Worm (Caenorhabditis elegans) whole organism, early embryonic: ENCODE measurements around the gene zipt-7.1.

Experiments used
- B0310.2 ChIP-seq: sonication (generic microtip); optimal IDR thresholded peaks from 2 replicates; lab custom pipeline; 2016; ENCODE audit warnings: mild to moderate bottlenecking, missing genetic modification characterization, missing compliant biosample characterization
- F13C5.2 ChIP-seq: sonication (generic microtip); optimal IDR thresholded peaks from 2 replicates; lab custom pipeline; 2017; ENCODE audit warnings: mild to moderate bottlenecking, missing genetic modification characterization, inconsistent platforms, missing compliant biosample characterization
- aly-1 ChIP-seq: sonication (generic microtip); optimal IDR thresholded peaks from 2 replicates; lab custom pipeline; 2016; ENCODE audit warnings: missing genetic modification characterization, missing compliant biosample characterization
- ama-1 ChIP-seq: fragments of 150-350 bp; optimal IDR thresholded peaks from 2 replicates; lab custom pipeline; 2014
- ceh-13 ChIP-seq: fragments of 200-800 bp; sonication (Bioruptor generic); optimal IDR thresholded peaks from 2 replicates; lab custom pipeline; 2018; ENCODE audit warnings: mild to moderate bottlenecking, missing genetic modification characterization, missing compliant biosample characterization
- ceh-36 ChIP-seq: sonication (generic microtip); optimal IDR thresholded peaks from 2 replicates; lab custom pipeline; 2016; ENCODE audit warnings: missing genetic modification characterization, inconsistent platforms, missing compliant biosample characterization
- ets-7 ChIP-seq: sonication (generic microtip); optimal IDR thresholded peaks from 2 replicates; lab custom pipeline; 2016; ENCODE audit warnings: missing genotype, missing genetic modification characterization, missing compliant biosample characterization
- flt-1 ChIP-seq: fragments of 200-800 bp; sonication (Bioruptor generic); IDR thresholded peaks from 2 replicates; pipeline ENCODE4 v1.3.6; 2022; ENCODE audit warnings: missing genetic modification characterization, missing compliant biosample characterization
- hmbx-1 ChIP-seq: sonication (generic microtip); optimal IDR thresholded peaks from 2 replicates; lab custom pipeline; 2016; ENCODE audit warnings: mild to moderate bottlenecking, missing genetic modification characterization, missing compliant biosample characterization
- hmg-4 ChIP-seq: fragments of 200-800 bp; sonication (Bioruptor generic); optimal IDR thresholded peaks from 2 replicates; lab custom pipeline; 2018; ENCODE audit warnings: mild to moderate bottlenecking, missing genetic modification characterization, missing compliant biosample characterization
- hnd-1 ChIP-seq: sonication (generic microtip); optimal IDR thresholded peaks from 2 replicates; lab custom pipeline; 2016; ENCODE audit warnings: missing genetic modification characterization, missing compliant biosample characterization
- pes-1 ChIP-seq: fragments of 200-800 bp; sonication (Bioruptor generic); IDR thresholded peaks from 2 replicates; pipeline ENCODE4 v1.3.6; 2022; ENCODE audit warnings: missing genetic modification reagents, missing genetic modification characterization, missing compliant biosample characterization
- scrt-1 ChIP-seq: fragments of 200-800 bp; sonication (Bioruptor generic); IDR thresholded peaks from 2 replicates; pipeline ENCODE4 v1.3.6; 2022; ENCODE audit warnings: missing genetic modification characterization, missing compliant biosample characterization
- sea-1 ChIP-seq: fragments of 200-800 bp; sonication (Bioruptor generic); conservative IDR thresholded peaks from 2 replicates; pipeline ENCODE4 v1.3.6; 2022; ENCODE audit warnings: missing genetic modification characterization, missing compliant biosample characterization
- tbx-11 ChIP-seq: fragments of 200-800 bp; sonication (Bioruptor generic); IDR thresholded peaks from 2 replicates; pipeline ENCODE4 v1.3.6; 2022; ENCODE audit warnings: missing genetic modification characterization, missing compliant biosample characterization
- tbx-37 ChIP-seq: fragments of 200-800 bp; sonication (Bioruptor generic); conservative IDR thresholded peaks from 2 replicates; pipeline ENCODE4 v1.3.6; 2022; ENCODE audit warnings: missing genetic modification reagents, missing genetic modification characterization, missing compliant biosample characterization
- tra-4 ChIP-seq: sonication (generic microtip); optimal IDR thresholded peaks from 2 replicates; lab custom pipeline; 2017; ENCODE audit warnings: missing genetic modification characterization, missing compliant biosample characterization

Gene zipt-7.1

DNA sequence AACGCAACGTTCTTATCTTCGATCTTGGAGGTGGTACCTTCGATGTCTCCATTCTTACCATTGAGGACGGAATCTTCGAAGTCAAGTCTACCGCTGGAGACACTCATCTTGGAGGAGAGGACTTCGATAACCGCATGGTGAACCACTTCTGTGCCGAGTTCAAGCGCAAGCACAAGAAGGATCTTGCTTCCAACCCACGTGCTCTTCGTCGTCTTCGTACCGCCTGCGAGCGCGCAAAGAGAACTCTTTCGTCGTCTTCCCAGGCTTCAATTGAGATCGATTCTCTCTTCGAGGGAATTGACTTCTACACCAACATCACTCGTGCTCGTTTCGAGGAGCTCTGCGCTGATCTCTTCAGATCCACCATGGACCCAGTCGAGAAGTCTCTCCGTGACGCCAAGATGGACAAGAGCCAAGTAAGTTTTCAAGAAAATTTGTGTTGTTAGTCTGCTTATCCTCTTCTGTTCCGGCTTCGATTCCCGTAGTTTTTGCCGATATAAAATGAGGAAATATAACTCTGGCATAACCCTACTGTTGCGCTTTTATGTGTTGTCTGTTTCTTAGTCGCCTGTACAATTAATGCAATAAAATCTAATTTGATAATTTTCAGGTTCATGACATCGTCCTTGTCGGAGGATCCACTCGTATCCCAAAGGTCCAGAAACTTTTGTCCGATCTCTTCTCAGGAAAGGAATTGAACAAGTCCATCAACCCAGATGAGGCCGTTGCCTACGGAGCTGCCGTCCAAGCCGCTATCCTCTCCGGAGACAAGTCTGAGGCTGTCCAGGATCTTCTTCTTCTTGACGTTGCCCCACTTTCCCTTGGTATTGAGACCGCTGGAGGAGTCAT is 8.1 kb downstream of the zipt-7.1 start:
- TF ChIP-seq sea-1 (GFP tag; lab: Robert Waterston, UW) = 0 out of 2 replicates have a peak, but pooled peaks have one; percentile 52
- TF ChIP-seq aly-1 (tag; lab: Kevin White, UChicago) = peak; percentile 34
- TF ChIP-seq ceh-13 (GFP tag; lab: Kevin White, UChicago) = no peak
- no peak for TF ChIP-seq F13C5.2

DNA sequence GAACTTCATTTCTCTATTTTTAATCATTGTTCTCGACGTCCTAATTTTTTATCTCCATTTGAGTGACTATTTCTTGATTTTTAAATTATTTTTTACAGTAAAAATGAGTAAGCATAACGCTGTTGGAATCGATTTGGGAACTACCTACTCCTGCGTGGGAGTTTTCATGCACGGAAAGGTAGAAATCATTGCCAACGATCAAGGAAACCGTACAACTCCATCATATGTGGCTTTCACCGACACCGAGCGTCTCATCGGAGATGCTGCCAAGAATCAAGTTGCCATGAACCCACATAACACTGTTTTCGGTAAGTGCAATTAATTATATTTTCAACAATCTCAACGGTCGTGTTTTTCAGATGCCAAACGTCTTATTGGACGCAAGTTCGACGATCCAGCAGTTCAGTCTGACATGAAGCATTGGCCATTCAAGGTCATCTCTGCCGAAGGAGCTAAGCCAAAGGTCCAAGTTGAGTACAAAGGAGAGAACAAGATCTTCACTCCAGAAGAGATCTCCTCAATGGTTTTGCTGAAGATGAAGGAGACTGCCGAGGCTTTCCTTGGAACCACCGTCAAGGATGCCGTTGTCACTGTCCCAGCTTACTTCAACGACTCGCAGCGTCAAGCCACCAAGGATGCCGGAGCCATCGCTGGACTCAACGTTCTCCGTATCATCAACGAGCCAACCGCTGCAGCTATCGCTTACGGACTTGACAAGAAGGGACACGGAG is 8.9 kb downstream of the zipt-7.1 start, which contains the start of gene hsp-1:
Gene hsp-1 (plus strand): TSS at position 99 of the 731 bp plus-strand sequence.
- TF ChIP-seq ceh-36 (tag; lab: Kevin White, UChicago) (no peak), flt-1 (no peak), ceh-13 (GFP tag; lab: Kevin White, UChicago) (no peak), B0310.2 (no peak), ets-7 (no peak)

DNA sequence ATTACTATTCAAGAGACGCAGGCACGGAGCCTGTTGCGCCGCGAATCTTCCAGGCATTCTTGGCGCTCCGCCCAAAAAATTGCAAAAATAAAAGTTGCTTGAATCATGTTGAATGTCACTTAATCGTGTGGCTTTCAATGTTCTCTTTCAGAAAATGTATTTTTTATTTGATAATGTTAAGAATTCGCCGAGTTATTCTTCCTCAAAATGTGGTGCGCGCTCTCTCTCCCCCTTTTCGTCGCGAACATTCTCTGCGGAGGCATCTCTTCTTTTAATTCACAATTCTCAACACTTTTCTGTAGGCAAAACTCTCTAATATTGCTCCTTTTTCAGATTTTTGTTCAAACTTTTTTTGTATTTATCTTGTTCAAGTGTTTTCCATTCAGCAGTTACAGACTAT is 9.6 kb downstream of the zipt-7.1 start:
- TF ChIP-seq sea-1 (GFP tag; lab: Robert Waterston, UW) = peak; percentile 83
- peak; percentile 89 for TF ChIP-seq hmg-4
- no peak for TF ChIP-seq tbx-11 (GFP tag; lab: Robert Waterston, UW)
- TF ChIP-seq hnd-1 (tag; lab: Kevin White, UChicago) = peak; percentile 53
- TF ChIP-seq F13C5.2 = peak; percentile 96
- TF ChIP-seq ceh-13 (GFP tag; lab: Kevin White, UChicago) = peak; percentile 65
- TF ChIP-seq scrt-1 (GFP tag; lab: Robert Waterston, UW) = no peak
- TF ChIP-seq hmbx-1 = peak; percentile 69
- TF ChIP-seq ama-1 = no peak
- no peak for TF ChIP-seq aly-1 (tag; lab: Kevin White, UChicago)
- peak; percentile 57 for TF ChIP-seq ceh-36 (tag; lab: Kevin White, UChicago)
- no peak for TF ChIP-seq ets-7
- peak; percentile 73 for TF ChIP-seq tra-4 (tag; lab: Kevin White, UChicago)
- TF ChIP-seq pes-1 (GFP tag; lab: Robert Waterston, UW) = peak; percentile 50; the same call in 1 of the 2 replicates
- no peak for TF ChIP-seq tbx-37
- TF ChIP-seq B0310.2 = peak; percentile 55
- peak; percentile 67 for TF ChIP-seq flt-1

DNA sequence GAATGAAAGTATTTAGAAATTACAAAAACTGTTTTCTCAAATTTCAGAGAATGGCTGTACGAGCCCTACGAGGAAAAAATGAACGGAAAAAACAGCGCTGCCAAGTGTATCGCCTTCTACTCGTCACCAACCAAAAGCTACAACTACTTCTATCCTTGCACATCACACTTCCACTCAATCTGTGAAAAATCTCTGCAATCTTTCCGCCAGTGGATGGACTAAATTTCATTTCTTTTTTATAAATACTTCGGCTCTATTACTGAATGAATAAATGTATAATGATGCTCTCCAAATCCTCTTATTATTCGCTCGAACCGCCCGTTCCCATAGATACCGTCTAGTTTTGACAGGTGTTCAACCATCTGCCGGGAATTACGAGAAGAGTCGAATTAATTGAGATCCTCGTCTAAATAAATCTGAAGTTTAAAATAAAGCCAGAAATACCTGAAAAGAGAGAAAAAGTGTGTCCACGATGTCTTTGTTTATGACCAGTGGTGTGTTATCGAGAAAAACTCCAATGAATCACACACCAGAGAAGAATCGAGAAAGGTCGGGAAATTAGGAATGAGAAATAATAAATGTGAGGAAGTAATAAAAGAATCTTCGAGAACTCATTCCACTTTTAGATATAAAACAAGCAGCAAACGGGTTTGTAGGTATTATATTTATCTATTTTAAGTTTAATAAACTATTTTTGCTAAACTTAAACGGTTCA is 10.3 kb downstream of the zipt-7.1 start:
- TF ChIP-seq pes-1 (GFP tag; lab: Robert Waterston, UW) (no peak), ama-1 (peak; percentile 3)

DNA sequence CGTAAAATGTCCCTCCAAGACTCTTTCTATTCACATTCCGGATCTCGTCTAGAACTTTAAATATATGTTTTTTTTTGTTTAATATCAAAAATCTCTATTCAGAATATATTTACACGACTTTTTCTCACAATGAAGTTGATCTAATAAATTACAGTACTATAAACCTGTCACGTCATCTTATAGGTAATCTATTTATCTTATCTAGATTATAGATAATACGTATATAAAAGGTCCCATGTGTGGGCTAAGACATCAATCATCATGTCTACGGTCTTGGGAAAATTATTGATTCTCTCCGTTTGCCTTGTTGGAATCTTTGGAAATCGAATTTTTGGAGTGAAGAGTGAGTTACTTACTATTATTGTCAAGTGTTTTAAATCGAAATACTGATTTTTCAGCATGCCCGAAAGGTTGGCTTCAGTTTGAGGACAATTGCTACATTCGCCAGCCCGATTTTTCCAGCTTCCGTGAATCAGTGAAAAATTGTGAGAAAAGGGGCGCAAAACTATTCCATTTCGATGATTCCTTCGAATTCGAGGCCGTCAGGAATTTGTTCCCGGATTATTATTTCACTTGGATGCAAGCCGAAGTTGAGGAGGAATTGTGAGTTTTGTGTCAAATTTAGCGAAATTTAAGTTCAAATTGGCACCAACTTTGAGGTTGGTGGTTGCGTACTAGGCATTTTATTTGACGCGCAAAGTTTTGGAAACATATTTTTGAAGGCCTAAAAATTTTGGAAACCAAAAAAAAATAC is 11.1 kb downstream of the zipt-7.1 start, which contains the start of gene clec-196:
Gene clec-196 (plus strand): TSS at position 252 of the 754 bp plus-strand sequence.
- no peak for TF ChIP-seq tra-4 (tag; lab: Kevin White, UChicago)
- no peak for TF ChIP-seq pes-1 (GFP tag; lab: Robert Waterston, UW)
- TF ChIP-seq aly-1 (tag; lab: Kevin White, UChicago) = no peak
- TF ChIP-seq hmbx-1 = no peak
- TF ChIP-seq tbx-37 = no peak
- TF ChIP-seq tbx-11 (GFP tag; lab: Robert Waterston, UW) = no peak
- TF ChIP-seq ets-7 = no peak
- no peak for TF ChIP-seq hnd-1 (tag; lab: Kevin White, UChicago)
- no peak for TF ChIP-seq B0310.2
- no peak for TF ChIP-seq hmg-4
- no peak for TF ChIP-seq sea-1 (GFP tag; lab: Robert Waterston, UW)
- no peak for TF ChIP-seq ceh-13 (GFP tag; lab: Kevin White, UChicago)
- no peak for TF ChIP-seq flt-1
- TF ChIP-seq F13C5.2 = no peak

DNA sequence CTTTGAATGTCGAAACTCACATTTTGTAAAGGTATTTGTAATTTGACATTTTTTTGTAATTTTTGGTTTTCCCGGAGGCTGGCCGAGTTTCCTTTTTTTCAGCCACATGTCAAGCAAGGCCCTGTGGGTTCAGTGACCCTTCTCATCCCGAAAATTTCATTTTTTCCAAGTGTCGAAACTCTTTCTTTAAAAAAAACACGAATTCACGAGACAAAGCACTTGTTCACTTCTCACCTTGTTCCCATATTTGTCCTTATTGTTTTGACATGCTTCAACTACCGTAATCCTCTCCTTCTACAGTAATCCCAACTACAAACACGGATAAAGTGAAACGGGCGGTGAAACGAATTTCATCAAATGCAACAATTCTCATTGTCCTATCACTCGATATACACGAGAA is 12.7 kb downstream of the zipt-7.1 start, which contains the start of gene lhfp-4:
Gene lhfp-4 (plus strand): TSS at position 301 of the 400 bp plus-strand sequence.
- no peak for TF ChIP-seq hnd-1 (tag; lab: Kevin White, UChicago)
- no peak for TF ChIP-seq sea-1 (GFP tag; lab: Robert Waterston, UW)
- no peak for TF ChIP-seq ceh-13 (GFP tag; lab: Kevin White, UChicago)
- no peak for TF ChIP-seq aly-1 (tag; lab: Kevin White, UChicago)
- no peak for TF ChIP-seq B0310.2
- TF ChIP-seq flt-1 = no peak
- TF ChIP-seq tbx-37 = no peak
- TF ChIP-seq tra-4 (tag; lab: Kevin White, UChicago) = no peak
- TF ChIP-seq hmbx-1 = no peak
- TF ChIP-seq F13C5.2 = no peak
- TF ChIP-seq ets-7 = no peak
- no peak for TF ChIP-seq scrt-1 (GFP tag; lab: Robert Waterston, UW)
- TF ChIP-seq tbx-11 (GFP tag; lab: Robert Waterston, UW) = no peak
- no peak for TF ChIP-seq hmg-4
- TF ChIP-seq pes-1 (GFP tag; lab: Robert Waterston, UW) = no peak
